Fruit fly (Drosophila melanogaster) whole organism, wandering third instar larva: ENCODE measurements around the gene dbf.

Source experiments
- CG32264 ChIP-seq: fragments of 200-800 bp; sonication (Bioruptor generic); optimal IDR thresholded peaks from 2 replicates; lab custom pipeline; 2016; ENCODE audit warnings: missing biosample characterization, missing genetic modification characterization
- CG9705 ChIP-seq: fragments of 200-800 bp; sonication (Bioruptor generic); optimal IDR thresholded peaks from 2 replicates; lab custom pipeline; 2018; ENCODE audit warnings: missing biosample characterization, mild to moderate bottlenecking, missing genetic modification characterization
- CrebA ChIP-seq: fragments of 200-800 bp; sonication (Bioruptor generic); optimal IDR thresholded peaks from 2 replicates; lab custom pipeline; 2016; ENCODE audit warnings: missing biosample characterization, mild to moderate bottlenecking, missing genetic modification characterization, borderline replicate concordance
- Dfd ChIP-seq: fragments of >200 bp; optimal IDR thresholded peaks from 2 replicates; lab custom pipeline; 2017; ENCODE audit warnings: missing biosample characterization, missing genetic modification characterization
- Dif ChIP-seq: fragments of 200-275, 200-300 bp; sonication (Bioruptor generic); optimal IDR thresholded peaks from 2 replicates; lab custom pipeline; 2018; ENCODE audit warnings: missing biosample characterization, missing genetic modification characterization; ENCODE audit not compliant: partially characterized antibody
- GATAd ChIP-seq: sonication (Bioruptor generic); optimal IDR thresholded peaks from 2 replicates; lab custom pipeline; 2016; ENCODE audit warnings: missing biosample characterization, missing genetic modification characterization
- Hnf4 ChIP-seq: fragments of 200-800 bp; sonication (Bioruptor generic); optimal IDR thresholded peaks from 2 replicates; lab custom pipeline; 2016; ENCODE audit warnings: missing biosample characterization, mild to moderate bottlenecking, missing genetic modification characterization
- Hr78 ChIP-seq: fragments of >200 bp; optimal IDR thresholded peaks from 2 replicates; lab custom pipeline; 2017; ENCODE audit warnings: missing biosample characterization, missing genetic modification characterization
- Hr83 ChIP-seq: fragments of 200-300 bp; sonication (Bioruptor generic); optimal IDR thresholded peaks from 2 replicates; lab custom pipeline; 2016; ENCODE audit warnings: missing biosample characterization, mild to moderate bottlenecking, missing genetic modification characterization, moderate library complexity; ENCODE audit not compliant: poor library complexity, severe bottlenecking
- Mio ChIP-seq: sonication (Bioruptor generic); optimal IDR thresholded peaks from 2 replicates; lab custom pipeline; 2016; ENCODE audit warnings: missing biosample characterization, missing genetic modification characterization
- Myc ChIP-seq: fragments of >200 bp; optimal IDR thresholded peaks from 2 replicates; lab custom pipeline; 2017
- OdsH ChIP-seq: fragments of 200-800 bp; sonication (Bioruptor generic); optimal IDR thresholded peaks from 2 replicates; lab custom pipeline; 2016; ENCODE audit warnings: missing biosample characterization, mild to moderate bottlenecking, missing genetic modification characterization
- Rel ChIP-seq, 2 experiments: fragments of 200-800 bp; sonication (Bioruptor generic) in 1 of 2; optimal IDR thresholded peaks; 2 replicates in 1 of 2; 3 replicates in 1 of 2; lab custom pipeline; 2016 to 2019; ENCODE audit warnings: mild to moderate bottlenecking in 2 of 2, missing biosample characterization in 2 of 2, missing genetic modification characterization in 2 of 2, moderate library complexity in 1 of 2
- Sp1 ChIP-seq: fragments of 200-800 bp; sonication (Bioruptor generic); optimal IDR thresholded peaks from 3 replicates; lab custom pipeline; 2019; ENCODE audit warnings: missing biosample characterization, mild to moderate bottlenecking, missing genetic modification characterization, moderate library complexity
- Vsx2 ChIP-seq: fragments of 200-300, 225-300 bp; sonication (Bioruptor generic); optimal IDR thresholded peaks from 2 replicates; lab custom pipeline; 2018; ENCODE audit warnings: missing biosample characterization, missing genetic modification characterization; ENCODE audit not compliant: partially characterized antibody
- br ChIP-seq: fragments of 200-800 bp; sonication (Bioruptor generic); optimal IDR thresholded peaks from 2 replicates; lab custom pipeline; 2016; ENCODE audit warnings: missing biosample characterization, missing genetic modification characterization
- brk ChIP-seq: fragments of 200-800 bp; sonication (Bioruptor generic); optimal IDR thresholded peaks from 2 replicates; lab custom pipeline; 2016; ENCODE audit warnings: missing biosample characterization, mild to moderate bottlenecking, missing genetic modification characterization
- dl ChIP-seq, 2 experiments: fragments of 175-275, 200-275 bp in 1 of 2; fragments of 200-275 bp in 1 of 2; sonication (Bioruptor generic); optimal IDR thresholded peaks; lab custom pipeline; 2018; ENCODE audit warnings: mild to moderate bottlenecking in 2 of 2, missing biosample characterization in 2 of 2, missing genetic modification characterization in 2 of 2, moderate library complexity in 2 of 2; ENCODE audit not compliant: partially characterized antibody in 2 of 2, insufficient read depth in 1 of 2
- dmrt93B ChIP-seq: fragments of 200-800 bp; sonication (Bioruptor generic); optimal IDR thresholded peaks from 2 replicates; lab custom pipeline; 2018; ENCODE audit warnings: missing biosample characterization, mild to moderate bottlenecking, missing genetic modification characterization
- dsf ChIP-seq: sonication (Bioruptor generic); optimal IDR thresholded peaks from 2 replicates; lab custom pipeline; 2016; ENCODE audit warnings: missing biosample characterization, missing genetic modification characterization, borderline replicate concordance
- ey ChIP-seq: fragments of 200-800 bp; sonication (Bioruptor generic); optimal IDR thresholded peaks from 2 replicates; lab custom pipeline; 2016; ENCODE audit warnings: missing biosample characterization, missing genetic modification characterization
- foxo ChIP-seq, 2 experiments: fragments of 200-800 bp; sonication (Bioruptor generic); optimal IDR thresholded peaks; 2 replicates in 1 of 2; 3 replicates in 1 of 2; lab custom pipeline; 2016 to 2017; ENCODE audit warnings: missing biosample characterization in 2 of 2, missing genetic modification characterization in 2 of 2
- h ChIP-seq: fragments of 200-800 bp; sonication (Bioruptor generic); optimal IDR thresholded peaks from 3 replicates; lab custom pipeline; 2016; ENCODE audit warnings: missing biosample characterization, mild to moderate bottlenecking, missing genetic modification characterization
- lola ChIP-seq: fragments of >200 bp; optimal IDR thresholded peaks from 2 replicates; lab custom pipeline; 2017; ENCODE audit warnings: missing biosample characterization, missing genetic modification characterization
- pan ChIP-seq: fragments of >200 bp; optimal IDR thresholded peaks from 2 replicates; lab custom pipeline; 2017
- rgr ChIP-seq: fragments of 200-800 bp; sonication (Bioruptor generic); optimal IDR thresholded peaks from 3 replicates; lab custom pipeline; 2016; ENCODE audit warnings: missing biosample characterization, mild to moderate bottlenecking, missing genetic modification characterization
- sv ChIP-seq: fragments of 200-800 bp; sonication (Bioruptor generic); optimal IDR thresholded peaks from 3 replicates; lab custom pipeline; 2016; ENCODE audit warnings: missing biosample characterization, missing genetic modification characterization
- usp ChIP-seq: fragments of >200 bp; optimal IDR thresholded peaks from 2 replicates; lab custom pipeline; 2017; ENCODE audit warnings: missing biosample characterization, missing genetic modification characterization

The dbf gene

DNA sequence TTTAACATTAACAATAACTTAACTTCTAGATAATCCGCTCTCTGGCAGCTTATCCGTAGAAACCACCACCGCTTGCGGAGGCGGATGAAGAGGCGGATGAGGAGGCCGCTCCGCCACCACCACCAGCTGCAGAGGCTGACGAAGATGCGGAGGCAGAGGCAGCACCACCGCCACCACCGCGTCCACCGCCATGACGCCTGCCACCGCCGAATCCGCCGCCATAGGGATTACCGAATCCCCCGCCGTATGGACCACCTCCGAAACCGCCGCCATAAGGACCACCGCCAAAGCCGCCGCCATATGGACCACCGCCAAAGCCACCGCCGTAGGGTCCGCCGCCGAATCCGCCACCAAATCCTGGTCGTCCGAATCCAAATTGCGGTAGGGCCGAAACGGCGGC is 37.4 kb downstream of the dbf start:
- TF ChIP-seq usp (GFP tag; lab: Kevin White, UChicago) (no peak), GATAd (GFP tag; lab: Kevin White, UChicago) (no peak), sv (GFP tag; lab: Kevin White, UChicago) (no peak), pan (lab: Kevin White, UChicago) (no peak)

DNA sequence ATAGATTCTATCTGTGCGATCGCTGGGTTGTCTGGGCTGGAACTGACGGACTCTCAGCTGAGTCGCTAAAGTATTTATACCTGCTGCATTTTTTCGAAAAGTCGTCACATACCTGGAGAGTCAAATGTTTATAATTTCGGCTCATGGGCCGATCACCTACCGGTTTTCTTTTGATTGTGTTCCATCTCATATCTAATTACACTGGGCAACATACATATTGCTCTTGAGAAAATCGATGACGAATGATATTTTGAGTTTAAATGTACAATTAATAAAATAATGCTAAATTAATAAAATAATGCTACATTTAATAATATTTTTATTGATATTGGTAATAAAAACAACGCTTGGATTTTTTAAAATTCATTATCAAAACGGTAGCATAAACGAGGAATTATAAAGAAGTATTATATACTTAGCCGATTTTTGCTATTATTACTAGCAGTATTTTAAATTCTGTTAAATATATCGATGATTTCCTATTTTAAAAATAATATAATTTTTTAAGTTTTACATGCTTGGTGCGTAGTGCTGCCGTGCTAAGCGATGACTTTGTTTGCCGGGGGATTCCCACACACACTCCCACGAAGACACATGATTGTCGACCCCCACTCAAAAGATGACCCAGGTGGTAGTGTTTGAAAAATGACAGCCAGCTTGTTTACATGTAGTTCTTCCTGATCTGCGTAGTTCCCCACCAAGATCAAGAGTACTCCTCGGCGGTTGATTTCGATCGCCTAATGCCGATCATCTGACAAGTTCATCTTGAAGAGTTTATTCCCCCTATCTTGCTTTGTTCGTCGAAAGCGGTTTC is 38.0 kb downstream of the dbf start, which contains the start of gene CG7294:
CG7294 (minus strand) TSS at position 51 of the 814 bp plus-strand sequence.
- TF ChIP-seq Rel (GFP tag; optimal IDR thresholded peaks at IDR 0.05; lab: Kevin White, UChicago) (no peak), Rel (tag; optimal IDR thresholded peaks at IDR 0.05; lab: Kevin White, UChicago) (peak; percentile 84), CG9705 (GFP tag; lab: Kevin White, UChicago) (no peak), Dfd (no peak)

DNA sequence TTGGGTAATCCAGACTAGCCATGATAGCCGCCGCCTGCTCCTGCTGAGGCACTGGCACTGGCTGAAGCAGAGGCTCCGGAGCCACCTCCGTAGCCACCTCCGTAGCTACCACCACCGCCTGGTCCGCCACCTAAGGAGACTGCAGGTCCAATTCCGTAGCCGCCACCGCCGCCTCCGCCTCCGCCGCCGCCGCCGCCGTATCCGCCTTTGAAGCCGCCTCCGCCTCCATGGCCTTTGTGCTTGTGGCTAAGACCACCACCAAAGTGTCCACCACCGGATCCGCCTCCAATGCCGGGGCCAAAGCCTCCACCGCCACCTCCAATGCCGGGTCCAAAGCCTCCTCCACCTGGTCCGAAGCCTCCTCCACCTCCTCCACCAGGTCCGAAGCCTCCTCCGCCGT is 41.6 kb downstream of the dbf start:
- TF ChIP-seq Dfd (peak; percentile 56), dmrt93B (GFP tag; lab: Kevin White, UChicago) (no peak)

DNA sequence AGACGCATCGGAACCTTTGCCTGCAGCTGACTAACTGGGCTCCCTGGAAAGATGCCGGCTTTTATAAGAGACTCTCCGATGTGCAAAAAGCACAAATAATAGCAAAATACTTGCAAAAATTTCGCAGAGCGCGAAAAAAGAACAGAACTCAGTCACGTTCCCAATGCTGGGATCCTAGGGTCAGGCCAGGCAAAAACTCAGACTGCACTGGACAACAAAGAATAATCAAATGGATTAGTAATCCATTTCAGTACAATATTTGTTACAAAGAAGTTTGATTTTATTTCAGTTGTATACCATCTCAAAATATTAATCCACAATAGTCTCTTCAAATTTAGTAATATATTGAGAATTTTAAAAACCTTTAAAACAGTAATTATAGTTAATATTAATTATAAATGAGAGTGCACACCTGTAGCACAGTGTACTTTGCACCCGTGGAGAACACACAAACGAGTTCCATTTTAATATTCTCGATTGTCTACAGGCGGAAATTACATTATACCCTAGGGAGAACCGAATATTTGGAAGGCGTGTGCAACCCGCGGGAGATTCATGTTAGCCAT is 42.7 kb downstream of the dbf start, which contains the start of gene CG17108:
CG17108 (minus strand) TSS at position 51 of the 566 bp plus-strand sequence.
- TF ChIP-seq Myc (no peak), usp (GFP tag; lab: Kevin White, UChicago) (no peak), Hnf4 (GFP tag; lab: Kevin White, UChicago) (no peak), br (no peak), sv (GFP tag; lab: Kevin White, UChicago) (no peak), Hr78 (GFP tag; lab: Kevin White, UChicago) (no peak), ey (GFP tag; lab: Kevin White, UChicago) (no peak), foxo (GFP tag; optimal IDR thresholded peaks at IDR 0.05; lab: Kevin White, UChicago) (no peak), Rel (GFP tag; optimal IDR thresholded peaks at IDR 0.05; lab: Kevin White, UChicago) (no peak), Rel (tag; optimal IDR thresholded peaks at IDR 0.05; lab: Kevin White, UChicago) (no peak), Vsx2 (GFP tag; lab: Kevin White, UChicago) (no peak), brk (GFP tag; lab: Kevin White, UChicago) (no peak)
- TF ChIP-seq, all 38 proteins: peak for 0

DNA sequence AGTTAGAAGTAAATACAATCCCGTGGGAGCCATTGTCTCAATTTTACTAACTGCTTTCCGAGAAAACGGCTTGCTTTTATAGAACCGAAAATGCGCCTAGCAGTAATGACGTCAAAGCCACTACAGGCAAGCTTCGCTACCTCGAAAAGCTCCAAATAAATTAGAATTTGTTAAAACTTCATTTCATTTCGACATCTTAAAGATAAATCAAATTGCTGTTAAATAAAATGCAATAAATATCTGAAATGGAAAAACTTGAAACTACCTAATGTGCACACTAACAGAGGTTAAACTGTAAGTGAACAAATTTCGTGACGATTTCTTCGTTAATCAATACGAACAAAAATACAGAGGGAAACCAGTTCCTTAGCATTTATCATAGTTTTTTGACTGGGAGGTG is 46.6 kb downstream of the dbf start, which contains the start of gene CG7300:
CG7300 (minus strand) TSS at position 52 of the 400 bp plus-strand sequence.
- TF ChIP-seq h (GFP tag; lab: Kevin White, UChicago) = peak; percentile 13
- no peak for TF ChIP-seq Mio (GFP tag; lab: Kevin White, UChicago)
- TF ChIP-seq sv (GFP tag; lab: Kevin White, UChicago) = peak; percentile 8

DNA sequence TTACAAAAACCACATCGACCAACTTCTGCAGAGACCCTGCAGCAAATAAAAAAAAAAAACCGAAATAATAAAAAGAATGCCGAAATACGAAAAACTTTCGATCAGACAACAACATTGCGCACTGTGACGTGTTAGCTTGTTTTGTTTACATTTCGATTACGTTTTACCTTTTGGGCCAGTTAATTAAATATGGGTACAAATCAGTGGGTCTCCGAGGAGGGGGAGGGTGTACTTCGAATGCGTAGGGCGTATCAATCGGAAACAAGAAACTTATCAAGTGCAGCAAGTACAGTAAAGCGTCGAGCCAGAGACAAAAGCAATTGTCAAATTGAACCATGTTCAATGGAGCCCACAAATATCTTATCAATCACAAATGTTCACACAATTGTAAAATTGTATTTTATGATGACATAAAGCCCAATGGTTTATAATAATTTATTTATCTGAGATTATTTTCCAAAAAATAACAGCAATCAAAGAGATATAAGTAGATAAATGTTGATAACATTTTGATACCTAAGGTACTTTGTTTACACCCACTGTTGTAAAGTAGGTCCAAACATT is 50.2 kb downstream of the dbf start, which contains the start of gene Lip1:
Lip1 (minus strand) TSS at position 46 of the 564 bp plus-strand sequence.
- TF ChIP-seq CG32264 (no peak), Sp1 (GFP tag; lab: Kevin White, UChicago) (no peak), Dfd (no peak), Hnf4 (GFP tag; lab: Kevin White, UChicago) (no peak), OdsH (GFP tag; lab: Kevin White, UChicago) (no peak), Dif (GFP tag; lab: Kevin White, UChicago) (no peak), dl (GFP tag; optimal IDR thresholded peaks at IDR 0.05; lab: Kevin White, UChicago; ENCODE audit: insufficient read depth in 1 of 2, partially characterized antibody in 2 of 2) (no peak), pan (lab: Kevin White, UChicago) (no peak), dsf (GFP tag; lab: Kevin White, UChicago) (no peak), brk (GFP tag; lab: Kevin White, UChicago) (no peak), ey (GFP tag; lab: Kevin White, UChicago) (no peak), lola (GFP tag; lab: Kevin White, UChicago) (no peak), CrebA (GFP tag; lab: Kevin White, UChicago) (no peak), usp (GFP tag; lab: Kevin White, UChicago) (no peak), rgr (GFP tag; lab: Kevin White, UChicago) (no peak), Rel (GFP tag; optimal IDR thresholded peaks at IDR 0.05; lab: Kevin White, UChicago) (no peak), Rel (tag; optimal IDR thresholded peaks at IDR 0.05; lab: Kevin White, UChicago) (no peak), foxo (GFP tag; optimal IDR thresholded peaks at IDR 0.05; lab: Kevin White, UChicago) (no peak), Hr83 (no peak), CG9705 (GFP tag; lab: Kevin White, UChicago) (no peak)
- TF ChIP-seq, all 38 proteins: peak for 0
